Fruit fly (Drosophila melanogaster) whole organism, adult: ENCODE results near the gene Vm26Ac.

Experiments used
- CG11617 ChIP-seq: fragments of 200-800 bp; sonication (Bioruptor generic); optimal IDR thresholded peaks from 2 replicates; lab custom pipeline; 2017; ENCODE audit warnings: mild to moderate bottlenecking, missing biosample characterization, missing genetic modification reagents, missing genetic modification characterization
- CG12768 ChIP-seq: fragments of 200-800 bp; sonication (Bioruptor generic); optimal IDR thresholded peaks from 2 replicates; lab custom pipeline; 2017; ENCODE audit warnings: missing biosample characterization, missing genetic modification characterization, mild to moderate bottlenecking, moderate library complexity, missing genetic modification reagents
- CG14711 ChIP-seq: fragments of 200-800 bp; sonication (Bioruptor generic); optimal IDR thresholded peaks from 2 replicates; lab custom pipeline; 2018; ENCODE audit warnings: missing biosample characterization, mild to moderate bottlenecking, missing genetic modification characterization, moderate library complexity
- CG1620 ChIP-seq: fragments of 200-800 bp; sonication (Bioruptor generic); optimal IDR thresholded peaks from 2 replicates; lab custom pipeline; 2016; ENCODE audit warnings: missing biosample characterization, missing genetic modification characterization
- CG33017 ChIP-seq: fragments of 200-800 bp; sonication (Bioruptor generic); optimal IDR thresholded peaks from 2 replicates; lab custom pipeline; 2018; ENCODE audit warnings: missing biosample characterization, mild to moderate bottlenecking, missing genetic modification characterization, moderate library complexity
- CG5204 ChIP-seq: fragments of 200-800 bp; sonication (Bioruptor generic); optimal IDR thresholded peaks from 2 replicates; lab custom pipeline; 2016; ENCODE audit warnings: missing biosample characterization, missing genetic modification characterization
- CG7045 ChIP-seq: fragments of 200-800 bp; sonication (Bioruptor generic); optimal IDR thresholded peaks from 2 replicates; lab custom pipeline; 2017; ENCODE audit warnings: missing biosample characterization, mild to moderate bottlenecking, missing genetic modification characterization
- CG7101 ChIP-seq: fragments of 200-800 bp; sonication (Bioruptor generic); optimal IDR thresholded peaks from 2 replicates; lab custom pipeline; 2018; ENCODE audit warnings: missing biosample characterization, mild to moderate bottlenecking, missing genetic modification characterization, moderate library complexity
- Clk ChIP-seq: fragments of 200-800 bp; sonication (Bioruptor generic); optimal IDR thresholded peaks from 2 replicates; lab custom pipeline; 2017; ENCODE audit warnings: missing biosample characterization, missing genetic modification characterization
- Crg-1 ChIP-seq: fragments of 200-800 bp; sonication (Bioruptor generic); optimal IDR thresholded peaks from 2 replicates; lab custom pipeline; 2016; ENCODE audit warnings: missing biosample characterization, missing genetic modification characterization
- Hr96 ChIP-seq: fragments of 200-800 bp; sonication (Bioruptor generic); optimal IDR thresholded peaks from 2 replicates; lab custom pipeline; 2016; ENCODE audit warnings: missing biosample characterization, missing genetic modification characterization
- Mnt ChIP-seq: fragments of 200-800 bp; sonication (Bioruptor generic); optimal IDR thresholded peaks from 2 replicates; lab custom pipeline; 2016; ENCODE audit warnings: missing biosample characterization, mild to moderate bottlenecking, missing genetic modification characterization
- bab1 ChIP-seq: fragments of 200-800 bp; sonication (Bioruptor generic); optimal IDR thresholded peaks from 3 replicates; lab custom pipeline; 2019; ENCODE audit warnings: missing biosample characterization, mild to moderate bottlenecking, missing genetic modification characterization, moderate library complexity
- cic ChIP-seq: fragments of 200-800 bp; sonication (Bioruptor generic); optimal IDR thresholded peaks from 2 replicates; lab custom pipeline; 2017; ENCODE audit warnings: missing biosample characterization, mild to moderate bottlenecking, missing genetic modification characterization, moderate library complexity
- cnc ChIP-seq, 2 experiments: fragments of >200 bp; optimal IDR thresholded peaks; 2 replicates each; lab custom pipeline; 2017
- kay ChIP-seq: fragments of 200-800 bp; sonication (Bioruptor generic); peaks from one replicate; lab custom pipeline; 2016; ENCODE audit warnings: missing biosample characterization, missing genetic modification characterization, borderline replicate concordance
- ovo ChIP-seq: fragments of 200-800 bp; sonication (Bioruptor generic); optimal IDR thresholded peaks from 2 replicates; lab custom pipeline; 2016; ENCODE audit warnings: missing biosample characterization, missing genetic modification characterization
- pad ChIP-seq: fragments of 200-800 bp; sonication (Bioruptor generic); optimal IDR thresholded peaks from 3 replicates; lab custom pipeline; 2017; ENCODE audit warnings: missing biosample characterization, missing genetic modification characterization, mild to moderate bottlenecking, moderate library complexity, missing genetic modification reagents
- tj ChIP-seq: fragments of 200-800 bp; sonication (Bioruptor generic); optimal IDR thresholded peaks from 3 replicates; lab custom pipeline; 2017; ENCODE audit warnings: missing biosample characterization, mild to moderate bottlenecking, missing genetic modification characterization, moderate library complexity
- toe ChIP-seq: fragments of 200-800 bp; sonication (Bioruptor generic); optimal IDR thresholded peaks from 2 replicates; lab custom pipeline; 2016; ENCODE audit warnings: missing biosample characterization, missing genetic modification characterization

Gene Vm26Ac

dm6 chr2L:5981433-5982333 is 23.3 kb upstream of the Vm26Ac start, which contains the start of gene eIF4A:
eIF4A (plus strand) TSS chr2L:5981764.
- TF ChIP-seq bab1 (GFP tag; lab: Kevin White, UChicago) (peak; percentile 27), CG7101 (tag; lab: Kevin White, UChicago) (peak; percentile 34), kay (GFP tag; lab: Kevin White, UChicago) (peak; percentile 43), Hr96 (GFP tag; lab: Kevin White, UChicago) (peak; percentile 20), ovo (GFP tag; lab: Kevin White, UChicago) (peak; percentile 18), Mnt (GFP tag; lab: Kevin White, UChicago) (peak; percentile 97), cic (GFP tag; lab: Kevin White, UChicago) (no peak), CG12768 (GFP tag; lab: Kevin White, UChicago) (peak; percentile 95), cnc (optimal IDR thresholded peaks at IDR 0.05; lab: Kevin White, UChicago) (no peak), CG33017 (tag; lab: Kevin White, UChicago) (peak; percentile 2), pad (no peak), Clk (GFP tag; lab: Kevin White, UChicago) (no peak)

dm6 chr2L:5980862-5981432 is 22.5 kb upstream of the Vm26Ac start, which contains the start of gene chic:
chic (minus strand) TSS chr2L:5981018.
- no peak for TF ChIP-seq cnc (optimal IDR thresholded peaks at IDR 0.05; lab: Kevin White, UChicago)
- peak; percentile 76 for TF ChIP-seq toe (GFP tag; lab: Kevin White, UChicago)
- no peak for TF ChIP-seq ovo (GFP tag; lab: Kevin White, UChicago)
- TF ChIP-seq CG1620 (GFP tag; lab: Kevin White, UChicago) = peak; percentile 72
- peak; percentile 35 for TF ChIP-seq CG7045 (GFP tag; lab: Kevin White, UChicago)
- TF ChIP-seq Crg-1 (GFP tag; lab: Kevin White, UChicago) = no peak
- no peak for TF ChIP-seq pad
- TF ChIP-seq CG14711 (tag; lab: Kevin White, UChicago) = no peak
- peak; percentile 70 for TF ChIP-seq CG5204 (GFP tag; lab: Kevin White, UChicago)
- TF ChIP-seq CG33017 (tag; lab: Kevin White, UChicago) = no peak
- TF ChIP-seq CG7101 (tag; lab: Kevin White, UChicago) = no peak
- TF ChIP-seq cic (GFP tag; lab: Kevin White, UChicago) = no peak
- TF ChIP-seq bab1 (GFP tag; lab: Kevin White, UChicago) = peak; percentile 68
- peak; percentile 68 for TF ChIP-seq Hr96 (GFP tag; lab: Kevin White, UChicago)
- TF ChIP-seq tj (GFP tag; lab: Kevin White, UChicago) = no peak
- no peak for TF ChIP-seq CG11617 (GFP tag; lab: Kevin White, UChicago)
- TF ChIP-seq Mnt (GFP tag; lab: Kevin White, UChicago) = peak; percentile 69
- TF ChIP-seq Clk (GFP tag; lab: Kevin White, UChicago) = no peak
- peak; percentile 3 for TF ChIP-seq CG12768 (GFP tag; lab: Kevin White, UChicago)
- no peak for TF ChIP-seq kay (GFP tag; lab: Kevin White, UChicago)

- TF ChIP-seq CG7045 (GFP tag; lab: Kevin White, UChicago) (no peak), Crg-1 (GFP tag; lab: Kevin White, UChicago) (peak; percentile 8), Clk (GFP tag; lab: Kevin White, UChicago) (no peak), CG7101 (tag; lab: Kevin White, UChicago) (peak; percentile 40), bab1 (GFP tag; lab: Kevin White, UChicago) (peak; percentile 78), CG1620 (GFP tag; lab: Kevin White, UChicago) (no peak), CG5204 (GFP tag; lab: Kevin White, UChicago) (no peak), cnc (optimal IDR thresholded peaks at IDR 0.05; lab: Kevin White, UChicago) (no peak), CG11617 (GFP tag; lab: Kevin White, UChicago) (no peak), Mnt (GFP tag; lab: Kevin White, UChicago) (peak; percentile 68), kay (GFP tag; lab: Kevin White, UChicago) (peak; percentile 100), toe (GFP tag; lab: Kevin White, UChicago) (no peak), pad (peak; percentile 91), Hr96 (GFP tag; lab: Kevin White, UChicago) (peak; percentile 46), tj (GFP tag; lab: Kevin White, UChicago) (peak; percentile 23), ovo (GFP tag; lab: Kevin White, UChicago) (peak; percentile 88), CG12768 (GFP tag; lab: Kevin White, UChicago) (peak; percentile 76), CG33017 (tag; lab: Kevin White, UChicago) (peak; percentile 27), CG14711 (tag; lab: Kevin White, UChicago) (peak; percentile 34), cic (GFP tag; lab: Kevin White, UChicago) (peak; percentile 5)
Measured at dm6 chr2L:5979957-5980861, 21.8 kb upstream of the Vm26Ac start.

dm6 chr2L:5979055-5979399 is 20.6 kb upstream of the Vm26Ac start:
- TF ChIP-seq Crg-1 (GFP tag; lab: Kevin White, UChicago) (peak; percentile 17), CG33017 (tag; lab: Kevin White, UChicago) (no peak)
